Worm (Caenorhabditis elegans): ENCODE results near the gene ZK1058.3.
A peak's percentile ranks its signal among the peaks of the same experiment; 100 is the strongest.

DNA sequence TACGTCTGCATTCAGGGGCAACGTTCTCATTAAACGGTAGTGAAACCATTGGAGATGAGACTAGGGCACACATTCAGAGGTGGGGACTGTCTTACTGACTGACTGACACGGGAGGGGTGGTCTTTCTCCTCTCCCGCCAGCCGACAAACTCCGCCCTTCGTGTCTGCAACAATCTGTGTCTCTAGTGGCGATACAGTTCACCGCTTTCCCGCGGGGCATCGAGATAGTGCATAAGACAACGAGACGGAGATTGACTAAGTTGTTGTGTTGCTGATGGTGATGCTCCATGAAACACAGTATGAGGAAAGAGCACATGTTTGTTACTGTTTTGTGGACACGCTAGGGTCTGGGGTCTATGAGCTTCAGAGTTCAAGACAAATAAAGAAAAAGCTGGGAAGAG lies 45.2 kb upstream of the ZK1058.3 start:
- TF ChIP-seq pha-4 (tag; optimal IDR thresholded peaks at IDR 0.05) (peak; percentile 5), nhr-28 (tag; optimal IDR thresholded peaks at IDR 0.05) (no peak), nhr-2 (tag; optimal IDR thresholded peaks at IDR 0.05) (no peak), lin-13 (tag; optimal IDR thresholded peaks at IDR 0.05) (no peak), unc-62 (GFP tag; optimal IDR thresholded peaks at IDR 0.05) (no peak), lsy-2 (tag; optimal IDR thresholded peaks at IDR 0.05) (no peak)
